Worm (Caenorhabditis elegans) whole organism, L1 larva: Measurements from ENCODE around the gene C50F4.8.
A peak's percentile ranks its signal among the peaks of the same experiment; 100 is the strongest.

Experiments used
- C04F5.9 ChIP-seq: sonication (generic microtip); optimal IDR thresholded peaks from 2 replicates; lab custom pipeline; 2016; ENCODE audit warnings: missing genetic modification characterization, missing compliant biosample characterization
- C16A3.4 ChIP-seq: fragments of 150-350 bp; optimal IDR thresholded peaks from 2 replicates; lab custom pipeline; 2014; ENCODE audit warnings: missing biosample characterization, missing genetic modification characterization
- C34B4.2 ChIP-seq: sonication (generic microtip); optimal IDR thresholded peaks from 2 replicates; lab custom pipeline; 2017; ENCODE audit warnings: mild to moderate bottlenecking, missing genetic modification characterization, missing compliant biosample characterization
- ceh-88 ChIP-seq: fragments of 200-800 bp; sonication (Bioruptor generic); IDR thresholded peaks from 2 replicates; pipeline ENCODE4 v1.3.6; 2022; ENCODE audit warnings: missing genetic modification characterization, missing compliant biosample characterization
- ceh-90 ChIP-seq: sonication (generic microtip); optimal IDR thresholded peaks from 2 replicates; lab custom pipeline; 2016; ENCODE audit warnings: missing genetic modification characterization, missing compliant biosample characterization
- ces-1 ChIP-seq: fragments of 150-350 bp; optimal IDR thresholded peaks from 2 replicates; lab custom pipeline; 2014; ENCODE audit warnings: missing biosample characterization, missing genetic modification reagents, missing genetic modification characterization
- dpl-1 ChIP-seq, 3 experiments: fragments of 150-350 bp in 2 of 3; sonication (generic microtip) in 1 of 3; optimal IDR thresholded peaks; 2 replicates each; lab custom pipeline; 2014 to 2017; ENCODE audit warnings: missing biosample characterization in 3 of 3, missing genetic modification characterization in 3 of 3, missing genetic modification reagents in 3 of 3
- dsc-1 ChIP-seq: sonication (generic microtip); optimal IDR thresholded peaks from 2 replicates; lab custom pipeline; 2016; ENCODE audit warnings: mild to moderate bottlenecking, missing genetic modification characterization, missing compliant biosample characterization
- efl-1 ChIP-seq, 4 experiments: fragments of 150-350 bp; optimal IDR thresholded peaks in 3 of 4; peaks in 1 of 4; 1 replicate in 1 of 4; 2 replicates in 3 of 4; lab custom pipeline; 2014; ENCODE audit warnings: missing biosample characterization in 2 of 4, missing genetic modification characterization in 2 of 4, missing genetic modification reagents in 2 of 4
- egl-13 ChIP-seq: sonication (generic microtip); optimal IDR thresholded peaks from 2 replicates; lab custom pipeline; 2016; ENCODE audit warnings: missing genotype, missing genetic modification reagents, missing genetic modification characterization, missing compliant biosample characterization
- elt-2 ChIP-seq: sonication (generic microtip); optimal IDR thresholded peaks from 2 replicates; lab custom pipeline; 2016; ENCODE audit warnings: missing genetic modification characterization, mild to moderate bottlenecking, inconsistent platforms, missing compliant biosample characterization, missing genetic modification reagents
- fkh-8 ChIP-seq: sonication (generic microtip); optimal IDR thresholded peaks from 2 replicates; lab custom pipeline; 2016; ENCODE audit warnings: mild to moderate bottlenecking, missing genetic modification characterization, missing compliant biosample characterization
- fos-1 ChIP-seq: fragments of 150-350 bp; optimal IDR thresholded peaks from 2 replicates; lab custom pipeline; 2014; ENCODE audit warnings: missing biosample characterization, missing genetic modification characterization
- grh-1 ChIP-seq: fragments of 200-800 bp; sonication (Bioruptor generic); IDR thresholded peaks from 2 replicates; pipeline ENCODE4 v1.3.6; 2022; ENCODE audit warnings: missing genetic modification reagents, missing genetic modification characterization, missing compliant biosample characterization
- hlh-17 ChIP-seq: fragments of 200-800 bp; sonication (Bioruptor generic); optimal IDR thresholded peaks from 2 replicates; lab custom pipeline; 2018; ENCODE audit warnings: missing genetic modification characterization, mild to moderate bottlenecking, missing compliant biosample characterization, moderate library complexity, borderline replicate concordance
- irx-1 ChIP-seq: sonication (generic microtip); optimal IDR thresholded peaks from 2 replicates; lab custom pipeline; 2016; ENCODE audit warnings: missing genetic modification characterization, missing compliant biosample characterization
- isw-1 ChIP-seq: fragments of 200-800 bp; sonication (Bioruptor generic); IDR thresholded peaks from 2 replicates; pipeline ENCODE4 v1.3.6; 2022; ENCODE audit warnings: missing genetic modification characterization, missing compliant biosample characterization
- lin-13 ChIP-seq: fragments of 150-350 bp; optimal IDR thresholded peaks from 2 replicates; lab custom pipeline; 2014; ENCODE audit warnings: missing biosample characterization, missing genetic modification reagents, missing genetic modification characterization
- lin-14 ChIP-seq: fragments of 200-800 bp; sonication (Bioruptor generic); optimal IDR thresholded peaks from 2 replicates; lab custom pipeline; 2018; ENCODE audit warnings: mild to moderate bottlenecking, missing genetic modification characterization, moderate library complexity, missing compliant biosample characterization
- lin-15B ChIP-seq: fragments of 150-350 bp; sonication (generic microtip); optimal IDR thresholded peaks from 3 replicates; lab custom pipeline; 2014; ENCODE audit warnings: missing biosample characterization, missing genetic modification characterization
- lin-35 ChIP-seq, 2 experiments: fragments of 150-350 bp; optimal IDR thresholded peaks; 2 replicates each; lab custom pipeline; 2014; ENCODE audit warnings: missing biosample characterization in 2 of 2, missing genetic modification characterization in 2 of 2, missing genetic modification reagents in 2 of 2
- lin-39 ChIP-seq: fragments of 150-350 bp; optimal IDR thresholded peaks from 2 replicates; lab custom pipeline; 2014; ENCODE audit warnings: missing biosample characterization, missing genetic modification reagents, missing genetic modification characterization
- lir-3 ChIP-seq: sonication (generic microtip); optimal IDR thresholded peaks from 2 replicates; lab custom pipeline; 2016; ENCODE audit warnings: mild to moderate bottlenecking, missing genetic modification characterization, moderate library complexity, missing compliant biosample characterization; ENCODE audit not compliant: poor library complexity
- lsy-2 ChIP-seq, 2 experiments: fragments of 150-350 bp; optimal IDR thresholded peaks; 2 replicates each; lab custom pipeline; 2014; ENCODE audit warnings: missing biosample characterization in 2 of 2, missing genetic modification characterization in 2 of 2
- mdl-1 ChIP-seq, 2 experiments: fragments of 150-350 bp; optimal IDR thresholded peaks; 2 replicates each; lab custom pipeline; 2014 to 2017; ENCODE audit warnings: missing biosample characterization in 2 of 2, missing genetic modification characterization in 2 of 2, inconsistent platforms in 1 of 2
- mef-2 ChIP-seq: fragments of 150-350 bp; optimal IDR thresholded peaks from 2 replicates; lab custom pipeline; 2014; ENCODE audit warnings: missing biosample characterization, missing genetic modification characterization
- mep-1 ChIP-seq: fragments of 150-350 bp; optimal IDR thresholded peaks from 2 replicates; lab custom pipeline; 2014; ENCODE audit warnings: missing biosample characterization, missing genetic modification characterization
- nhr-11 ChIP-seq: fragments of 150-350 bp; optimal IDR thresholded peaks from 2 replicates; lab custom pipeline; 2014; ENCODE audit warnings: missing biosample characterization, missing genetic modification characterization
- nhr-12 ChIP-seq: sonication (generic microtip); optimal IDR thresholded peaks from 2 replicates; lab custom pipeline; 2017; ENCODE audit warnings: missing biosample characterization, missing genetic modification characterization
- nhr-237 ChIP-seq: fragments of 150-350 bp; optimal IDR thresholded peaks from 2 replicates; lab custom pipeline; 2014; ENCODE audit warnings: missing biosample characterization, missing genetic modification characterization
- nhr-28 ChIP-seq: fragments of 150-350 bp; optimal IDR thresholded peaks from 2 replicates; lab custom pipeline; 2014; ENCODE audit warnings: missing biosample characterization, missing genetic modification characterization
- nhr-47 ChIP-seq: sonication (generic microtip); optimal IDR thresholded peaks from 2 replicates; lab custom pipeline; 2016; ENCODE audit warnings: mild to moderate bottlenecking, missing genetic modification characterization, moderate library complexity, missing compliant biosample characterization
- nhr-71 ChIP-seq: sonication (generic microtip); optimal IDR thresholded peaks from 2 replicates; lab custom pipeline; 2016; ENCODE audit warnings: mild to moderate bottlenecking, missing genetic modification characterization, moderate library complexity, missing compliant biosample characterization
- nhr-76 ChIP-seq: sonication (generic microtip); optimal IDR thresholded peaks from 2 replicates; lab custom pipeline; 2017; ENCODE audit warnings: missing biosample characterization, missing genetic modification characterization
- nhr-85 ChIP-seq: sonication (generic microtip); peaks from one replicate; lab custom pipeline; 2016; ENCODE audit warnings: missing genetic modification characterization, inconsistent platforms, missing compliant biosample characterization
- pag-3 ChIP-seq: sonication (generic microtip); optimal IDR thresholded peaks from 2 replicates; lab custom pipeline; 2017; ENCODE audit warnings: missing genetic modification characterization, mild to moderate bottlenecking, missing compliant biosample characterization, antibody characterized with exemption, borderline replicate concordance; ENCODE audit not compliant: insufficient read depth
- pax-3 ChIP-seq: fragments of 200-800 bp; sonication (Bioruptor generic); optimal IDR thresholded peaks from 2 replicates; lab custom pipeline; 2018; ENCODE audit warnings: mild to moderate bottlenecking, missing genetic modification characterization, moderate library complexity, missing compliant biosample characterization
- pqm-1 ChIP-seq: sonication (generic microtip); optimal IDR thresholded peaks from 3 replicates; lab custom pipeline; 2017; ENCODE audit warnings: missing biosample characterization, missing genetic modification characterization
- rnt-1 ChIP-seq: sonication (generic microtip); optimal IDR thresholded peaks from 2 replicates; lab custom pipeline; 2016; ENCODE audit warnings: mild to moderate bottlenecking, missing genetic modification characterization, moderate library complexity, missing compliant biosample characterization
- snu-23 ChIP-seq: sonication (generic microtip); optimal IDR thresholded peaks from 2 replicates; lab custom pipeline; 2016; ENCODE audit warnings: missing genetic modification characterization, missing compliant biosample characterization
- sox-4 ChIP-seq: sonication (generic microtip); optimal IDR thresholded peaks from 2 replicates; lab custom pipeline; 2016; ENCODE audit warnings: missing genetic modification characterization, missing compliant biosample characterization
- sptf-1 ChIP-seq: fragments of 150-350 bp; optimal IDR thresholded peaks from 2 replicates; lab custom pipeline; 2014; ENCODE audit warnings: missing biosample characterization, missing genetic modification characterization
- sup-37 ChIP-seq: fragments of 200-800 bp; sonication (Bioruptor generic); optimal IDR thresholded peaks from 2 replicates; lab custom pipeline; 2018; ENCODE audit warnings: mild to moderate bottlenecking, missing genetic modification characterization, missing compliant biosample characterization
- swsn-7 ChIP-seq: sonication (generic microtip); optimal IDR thresholded peaks from 2 replicates; lab custom pipeline; 2016; ENCODE audit warnings: missing genetic modification characterization, missing compliant biosample characterization
- tbx-2 ChIP-seq: sonication (generic microtip); optimal IDR thresholded peaks from 2 replicates; lab custom pipeline; 2016; ENCODE audit warnings: missing genetic modification characterization, missing compliant biosample characterization
- tlp-1 ChIP-seq: fragments of 150-350 bp; optimal IDR thresholded peaks from 2 replicates; lab custom pipeline; 2014; ENCODE audit warnings: missing biosample characterization, missing genetic modification characterization
- unc-30 ChIP-seq: sonication (generic microtip); optimal IDR thresholded peaks from 2 replicates; lab custom pipeline; 2017; ENCODE audit warnings: missing biosample characterization, missing genetic modification characterization
- unc-86 ChIP-seq: sonication (generic microtip); optimal IDR thresholded peaks from 2 replicates; lab custom pipeline; 2016; ENCODE audit warnings: missing genetic modification characterization, missing compliant biosample characterization
- unc-98 ChIP-seq: fragments of 200-800 bp; sonication (Bioruptor generic); IDR thresholded peaks from 2 replicates; pipeline ENCODE4 v1.3.6; 2022; ENCODE audit warnings: missing genetic modification characterization, missing compliant biosample characterization
- vab-15 ChIP-seq: sonication (generic microtip); optimal IDR thresholded peaks from 2 replicates; lab custom pipeline; 2017; ENCODE audit warnings: missing genotype, mild to moderate bottlenecking, missing genetic modification characterization, missing compliant biosample characterization
- zag-1 ChIP-seq: fragments of 150-350 bp; optimal IDR thresholded peaks from 2 replicates; lab custom pipeline; 2014; ENCODE audit warnings: missing biosample characterization, missing genetic modification characterization
- zip-4 ChIP-seq: fragments of 200-800 bp; sonication (Bioruptor generic); optimal IDR thresholded peaks from 2 replicates; lab custom pipeline; 2018; ENCODE audit warnings: mild to moderate bottlenecking, missing genetic modification characterization, moderate library complexity, missing compliant biosample characterization
- ztf-11 ChIP-seq, 2 experiments: sonication (generic microtip); optimal IDR thresholded peaks; 2 replicates each; lab custom pipeline; 2016 to 2017; ENCODE audit warnings: missing genetic modification characterization in 2 of 2, missing biosample characterization in 1 of 2, missing compliant biosample characterization in 1 of 2

The C50F4.8 gene

DNA sequence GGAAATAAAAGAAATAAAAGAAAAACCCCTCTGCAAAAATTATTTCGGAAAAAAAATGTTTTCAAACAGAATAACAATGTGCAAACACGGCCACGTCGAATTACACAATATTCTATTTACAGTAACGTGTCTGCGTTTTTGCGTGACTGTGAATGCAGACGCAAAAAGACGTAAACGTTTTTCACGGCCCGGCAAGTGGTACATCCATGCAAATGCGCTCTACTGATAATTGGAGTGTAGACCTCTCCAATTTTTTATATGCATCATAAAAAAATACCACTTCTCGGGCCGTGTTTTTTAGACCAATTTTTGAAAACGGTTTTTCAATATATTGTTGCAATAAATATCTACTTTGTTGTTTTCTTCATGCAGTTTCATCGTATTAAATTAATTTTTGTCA, 30.8 kb upstream of the C50F4.8 start, which contains the start of gene nstp-10:
TSS of gene nstp-10 (minus strand) at position 378 of the 400 bp plus-strand sequence.
- peak; percentile 57 to 69 for TF ChIP-seq lin-35 (GFP tag; optimal IDR thresholded peaks at IDR 0.05; lab: Kevin White, UChicago)
- no peak for TF ChIP-seq ces-1
- no peak for TF ChIP-seq sup-37 (GFP tag; lab: Kevin White, UChicago)
- no peak for TF ChIP-seq nhr-85 (tag; lab: Kevin White, UChicago)
- no peak for TF ChIP-seq sptf-1 (tag; lab: Kevin White, UChicago)
- TF ChIP-seq dpl-1 (GFP tag; optimal IDR thresholded peaks at IDR 0.05; lab: Kevin White, UChicago), result peak; percentile 12 to 46 (median 43)
- no peak for TF ChIP-seq nhr-12 (tag; lab: Kevin White, UChicago)
- no peak for TF ChIP-seq nhr-11 (tag; lab: Kevin White, UChicago)
- TF ChIP-seq mef-2 (tag; lab: Kevin White, UChicago), result no peak
- no peak for TF ChIP-seq nhr-28
- TF ChIP-seq unc-30 (tag; lab: Kevin White, UChicago), result no peak
- no peak for TF ChIP-seq hlh-17
- TF ChIP-seq irx-1 (tag; lab: Kevin White, UChicago), result peak; percentile 12
- no peak for TF ChIP-seq lin-39 (tag; lab: Kevin White, UChicago)
- TF ChIP-seq isw-1 (GFP tag; lab: Robert Waterston, UW), result peak; percentile 17; the same call in 1 of the 2 replicates
- TF ChIP-seq ztf-11 (tag; optimal IDR thresholded peaks at IDR 0.05; lab: Kevin White, UChicago), result no peak
- no peak for TF ChIP-seq unc-98 (GFP tag; lab: Robert Waterston, UW)
- TF ChIP-seq lin-13, result peak; percentile 16
- TF ChIP-seq lir-3 (tag; lab: Kevin White, UChicago), result no peak
- no peak for TF ChIP-seq ceh-90 (tag; lab: Kevin White, UChicago)
- no peak for TF ChIP-seq grh-1 (GFP tag; lab: Robert Waterston, UW)
- no peak for TF ChIP-seq elt-2 (tag; lab: Kevin White, UChicago)
- TF ChIP-seq rnt-1 (tag; lab: Kevin White, UChicago), result peak; percentile 36
- no peak for TF ChIP-seq tlp-1 (tag; lab: Kevin White, UChicago)
- no peak for TF ChIP-seq nhr-76 (tag; lab: Kevin White, UChicago)
- TF ChIP-seq fkh-8 (tag; lab: Kevin White, UChicago), result peak; percentile 11
- TF ChIP-seq mdl-1 (tag; optimal IDR thresholded peaks at IDR 0.05; lab: Kevin White, UChicago), result no peak
- peak; percentile 12 for TF ChIP-seq mep-1 (tag; lab: Kevin White, UChicago)
- no peak for TF ChIP-seq egl-13 (tag; lab: Kevin White, UChicago)
- TF ChIP-seq pag-3, result no peak
- TF ChIP-seq sox-4 (tag; lab: Kevin White, UChicago), result no peak
- peak; percentile 54 for TF ChIP-seq nhr-71
- TF ChIP-seq lsy-2 (tag; optimal IDR thresholded peaks at IDR 0.05; lab: Kevin White, UChicago), result peak; percentile 62 to 79
- TF ChIP-seq zip-4 (GFP tag; lab: Kevin White, UChicago), result no peak
- no peak for TF ChIP-seq zag-1 (tag; lab: Kevin White, UChicago)
- TF ChIP-seq snu-23, result peak; percentile 67
- TF ChIP-seq ceh-88, result no peak
- TF ChIP-seq fos-1 (tag; lab: Kevin White, UChicago), result peak; percentile 12
- peak; percentile 31 for TF ChIP-seq C16A3.4
- TF ChIP-seq pqm-1 (tag; lab: Kevin White, UChicago), result no peak
- no peak for TF ChIP-seq C04F5.9 (tag; lab: Kevin White, UChicago)
- TF ChIP-seq nhr-237, result no peak
- peak; percentile 67 for TF ChIP-seq lin-14 (GFP tag; lab: Kevin White, UChicago)
- peak; percentile 16 for TF ChIP-seq tbx-2
- TF ChIP-seq swsn-7 (tag; lab: Kevin White, UChicago), result peak; percentile 46
- peak; percentile 45 for TF ChIP-seq nhr-47 (tag; lab: Kevin White, UChicago)
- TF ChIP-seq C34B4.2 (tag; lab: Kevin White, UChicago), result no peak
- no peak for TF ChIP-seq vab-15 (tag; lab: Kevin White, UChicago)
- TF ChIP-seq dsc-1, result peak; percentile 16
- peak; percentile 35 for TF ChIP-seq unc-86
- peak; percentile 31 for TF ChIP-seq lin-15B (tag; lab: Kevin White, UChicago)
- peak; percentile 64 to 68 for TF ChIP-seq efl-1 (optimal IDR thresholded peaks at IDR 0.05; lab: Kevin White, UChicago)
- peak in 1 of 2 experiments; percentile 53 for TF ChIP-seq efl-1 (GFP tag; optimal IDR thresholded peaks at IDR 0.05 in 1 of 2; lab: Kevin White, UChicago)
- TF ChIP-seq pax-3 (tag; lab: Kevin White, UChicago), result no peak
